Worm (Caenorhabditis elegans) whole organism, mixed stage, embryonic: ENCODE measurements around the gene ceh-92.
A peak's percentile ranks its signal among the peaks of the same experiment; 100 is the strongest.

Experiments
- M03D4.4 ChIP-seq: sonication (generic microtip); optimal IDR thresholded peaks from 2 replicates; lab custom pipeline; 2017; ENCODE audit warnings: mild to moderate bottlenecking, missing genetic modification characterization, missing compliant biosample characterization
- bed-3 ChIP-seq: fragments of 200-800 bp; sonication (Bioruptor generic); optimal IDR thresholded peaks from 3 replicates; lab custom pipeline; 2018; ENCODE audit warnings: mild to moderate bottlenecking, missing genetic modification characterization, moderate library complexity, missing compliant biosample characterization
- blmp-1 ChIP-seq: fragments of 150-350 bp; optimal IDR thresholded peaks from 2 replicates; lab custom pipeline; 2014; ENCODE audit warnings: missing biosample characterization, missing genetic modification characterization
- ceh-39 ChIP-seq: fragments of 150-350 bp; optimal IDR thresholded peaks from 2 replicates; lab custom pipeline; 2014; ENCODE audit warnings: missing biosample characterization, missing genetic modification characterization
- ceh-43 ChIP-seq: fragments of 200-800 bp; sonication (Bioruptor generic); optimal IDR thresholded peaks from 2 replicates; lab custom pipeline; 2018; ENCODE audit warnings: mild to moderate bottlenecking, missing genetic modification characterization, moderate library complexity, missing compliant biosample characterization
- ceh-83 ChIP-seq: fragments of 200-800 bp; sonication (Bioruptor generic); optimal IDR thresholded peaks from 2 replicates; lab custom pipeline; 2018; ENCODE audit warnings: mild to moderate bottlenecking, missing genetic modification characterization, missing compliant biosample characterization
- ces-1 ChIP-seq: fragments of 150-350 bp; optimal IDR thresholded peaks from 2 replicates; lab custom pipeline; 2014; ENCODE audit warnings: missing biosample characterization, missing genetic modification reagents, missing genetic modification characterization
- cnd-1 ChIP-seq: fragments of 200-800 bp; sonication (Bioruptor generic); optimal IDR thresholded peaks from 2 replicates; lab custom pipeline; 2018; ENCODE audit warnings: mild to moderate bottlenecking, missing genetic modification characterization, missing compliant biosample characterization
- elt-1 ChIP-seq: sonication (generic microtip); optimal IDR thresholded peaks from 2 replicates; lab custom pipeline; 2017; ENCODE audit warnings: missing genetic modification characterization, mild to moderate bottlenecking, missing compliant biosample characterization, antibody characterized with exemption, moderate library complexity, borderline replicate concordance; ENCODE audit not compliant: insufficient read depth
- elt-3 ChIP-seq: fragments of 150-350 bp; optimal IDR thresholded peaks from 2 replicates; lab custom pipeline; 2014; ENCODE audit warnings: missing biosample characterization, missing genetic modification characterization
- flh-1 ChIP-seq: fragments of 200-800 bp; sonication (Bioruptor generic); optimal IDR thresholded peaks from 2 replicates; lab custom pipeline; 2018; ENCODE audit warnings: mild to moderate bottlenecking, missing genetic modification characterization, moderate library complexity, missing compliant biosample characterization
- ham-2 ChIP-seq: fragments of 200-800 bp; sonication (Bioruptor generic); optimal IDR thresholded peaks from 2 replicates; lab custom pipeline; 2018; ENCODE audit warnings: mild to moderate bottlenecking, missing genetic modification characterization, missing compliant biosample characterization
- hlh-1 ChIP-seq: fragments of 150-350 bp; optimal IDR thresholded peaks from 2 replicates; lab custom pipeline; 2014; ENCODE audit warnings: missing biosample characterization, missing genetic modification reagents, missing genetic modification characterization
- lin-13 ChIP-seq: fragments of 150-350 bp; optimal IDR thresholded peaks from 2 replicates; lab custom pipeline; 2014; ENCODE audit warnings: missing biosample characterization, missing genetic modification characterization
- lsy-2 ChIP-seq: fragments of 150-350 bp; optimal IDR thresholded peaks from 2 replicates; lab custom pipeline; 2014; ENCODE audit warnings: missing biosample characterization, missing genetic modification characterization
- mls-2 ChIP-seq: sonication (generic microtip); optimal IDR thresholded peaks from 2 replicates; lab custom pipeline; 2016; ENCODE audit warnings: mild to moderate bottlenecking, missing genetic modification characterization, moderate library complexity, missing compliant biosample characterization
- nhr-12 ChIP-seq: fragments of 150-350 bp; optimal IDR thresholded peaks from 2 replicates; lab custom pipeline; 2014; ENCODE audit warnings: missing biosample characterization, missing genetic modification characterization
- nhr-2 ChIP-seq: fragments of 150-350 bp; optimal IDR thresholded peaks from 2 replicates; lab custom pipeline; 2014; ENCODE audit warnings: missing biosample characterization, missing genetic modification characterization
- nhr-237 ChIP-seq: fragments of 150-350 bp; optimal IDR thresholded peaks from 2 replicates; lab custom pipeline; 2014; ENCODE audit warnings: missing biosample characterization, missing genetic modification characterization
- nhr-28 ChIP-seq: fragments of 150-350 bp; optimal IDR thresholded peaks from 2 replicates; lab custom pipeline; 2014; ENCODE audit warnings: missing biosample characterization, missing genetic modification characterization
- sem-2 ChIP-seq: fragments of 200-800 bp; sonication (Bioruptor generic); optimal IDR thresholded peaks from 2 replicates; lab custom pipeline; 2018; ENCODE audit warnings: mild to moderate bottlenecking, missing genetic modification characterization, missing compliant biosample characterization
- snpc-4 ChIP-seq: fragments of 150-350 bp; optimal IDR thresholded peaks from 2 replicates; lab custom pipeline; 2014; ENCODE audit warnings: missing biosample characterization, missing genetic modification characterization
- sptf-1 ChIP-seq: sonication (generic microtip); optimal IDR thresholded peaks from 2 replicates; lab custom pipeline; 2017; ENCODE audit warnings: mild to moderate bottlenecking, missing genetic modification characterization, moderate library complexity, missing compliant biosample characterization
- tbx-8 ChIP-seq: fragments of 200-800 bp; sonication (Bioruptor generic); optimal IDR thresholded peaks from 2 replicates; lab custom pipeline; 2018; ENCODE audit warnings: mild to moderate bottlenecking, missing genetic modification characterization, moderate library complexity, missing compliant biosample characterization
- unc-120 ChIP-seq: sonication (generic microtip); optimal IDR thresholded peaks from 2 replicates; lab custom pipeline; 2017; ENCODE audit warnings: missing genetic modification characterization, missing compliant biosample characterization; ENCODE audit not compliant: poor library complexity, severe bottlenecking
- unc-62 ChIP-seq: fragments of 150-350 bp; optimal IDR thresholded peaks from 2 replicates; lab custom pipeline; 2014; ENCODE audit warnings: missing biosample characterization, missing genetic modification reagents, missing genetic modification characterization
- zip-8 ChIP-seq: fragments of 150-350 bp; optimal IDR thresholded peaks from 2 replicates; lab custom pipeline; 2014; ENCODE audit warnings: missing biosample characterization, missing genetic modification characterization
- ztf-11 ChIP-seq: fragments of 150-350 bp; optimal IDR thresholded peaks from 2 replicates; lab custom pipeline; 2014; ENCODE audit warnings: missing biosample characterization, missing genetic modification characterization

The ceh-92 gene

DNA sequence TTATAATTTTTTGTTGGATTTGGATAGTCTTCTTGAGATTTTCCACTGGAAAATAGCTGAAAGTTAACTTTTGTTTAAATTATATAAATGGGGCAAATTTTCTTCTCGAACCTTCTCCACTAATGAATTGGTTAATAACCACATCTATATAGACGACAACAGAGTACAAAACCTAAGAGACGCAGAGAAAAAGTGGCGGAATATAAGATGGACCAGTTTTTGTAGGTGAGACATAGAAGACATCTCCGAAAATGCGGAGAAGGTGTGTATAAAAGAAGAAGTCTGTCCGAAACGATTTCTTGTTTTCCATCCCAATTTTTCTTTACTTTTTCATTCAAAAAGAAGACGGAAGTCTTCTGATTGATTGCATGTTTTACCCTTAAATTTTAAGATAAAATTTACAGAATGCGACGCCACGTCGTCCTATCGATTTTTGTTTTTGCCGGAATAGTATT lies 43.5 kb downstream of the ceh-92 start, which contains the start of gene gly-8:
gly-8 (plus strand) TSS at position 405 of the 455 bp plus-strand sequence.
- TF ChIP-seq nhr-237 (tag; lab: Kevin White, UChicago): no peak
- TF ChIP-seq tbx-8: no peak
- no peak for TF ChIP-seq blmp-1 (tag; lab: Kevin White, UChicago)
- no peak for TF ChIP-seq ceh-39 (tag; lab: Kevin White, UChicago)
- TF ChIP-seq ces-1 (GFP tag; lab: Kevin White, UChicago): peak; percentile 13

DNA sequence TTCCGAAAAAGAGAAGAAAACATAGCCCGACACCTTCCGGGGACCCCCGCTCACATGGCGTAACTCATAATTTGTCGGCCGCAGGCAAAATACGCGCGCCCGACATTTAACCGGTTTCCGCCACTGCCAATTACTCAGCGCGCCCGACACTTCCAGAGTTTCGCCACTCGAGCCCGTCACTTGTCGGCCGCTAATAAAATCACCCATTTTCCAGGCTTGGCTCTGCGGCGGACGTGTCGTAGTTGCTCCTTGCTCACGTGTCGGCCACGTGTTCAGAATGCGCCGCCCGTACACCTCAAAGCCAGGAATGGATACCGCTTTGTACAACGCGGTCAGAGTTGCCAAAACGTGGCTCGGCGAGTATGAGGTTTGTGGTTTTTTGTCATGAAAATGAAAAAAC lies 46.2 kb downstream of the ceh-92 start:
- TF ChIP-seq M03D4.4 (tag; lab: Kevin White, UChicago): no peak
- TF ChIP-seq sptf-1 (tag; lab: Kevin White, UChicago): no peak

DNA sequence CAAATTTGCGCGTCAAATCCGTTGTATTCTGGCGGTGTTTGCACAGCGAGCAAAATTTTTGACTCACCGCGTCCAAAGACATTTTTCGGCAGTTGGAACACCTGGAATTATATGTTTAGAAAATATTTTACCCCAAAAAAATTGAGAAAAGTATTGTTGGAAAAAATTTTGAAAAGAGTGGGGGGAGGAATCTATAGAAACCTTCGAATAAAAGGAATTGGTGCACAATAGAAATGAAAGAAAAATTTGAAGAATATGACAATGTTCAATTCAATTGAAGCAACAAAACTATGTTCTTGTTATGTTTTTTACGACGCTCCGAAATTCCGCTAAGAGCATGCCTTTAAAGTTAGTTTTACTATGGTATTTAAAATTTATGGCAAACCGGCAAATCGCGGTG lies 48.0 kb downstream of the ceh-92 start, which contains the start of gene Y66A7A.7:
Y66A7A.7 (minus strand) TSS at position 101 of the 400 bp plus-strand sequence.
- TF ChIP-seq nhr-28 (tag; lab: Kevin White, UChicago) (no peak), ceh-43 (no peak), M03D4.4 (tag; lab: Kevin White, UChicago) (no peak)

DNA sequence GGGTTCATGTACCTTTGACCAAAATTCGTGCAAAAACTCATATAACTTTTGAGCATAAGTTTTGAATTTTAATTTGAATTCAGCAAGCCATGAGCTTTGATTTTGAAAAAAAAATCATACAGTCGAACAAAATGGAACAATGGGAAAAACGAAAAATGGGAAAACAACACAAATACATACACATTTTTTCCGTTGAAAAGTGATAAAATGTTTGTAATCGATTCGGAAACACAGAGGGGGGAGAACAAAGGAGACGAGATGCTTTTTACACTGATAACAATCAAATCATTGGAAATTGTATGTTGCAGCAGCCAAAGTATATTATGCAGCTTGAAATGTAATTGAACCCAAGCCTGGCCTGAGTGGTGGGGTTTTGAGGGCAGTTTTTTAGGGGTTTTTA lies 49.7 kb downstream of the ceh-92 start:
- no peak for TF ChIP-seq lsy-2 (tag; lab: Kevin White, UChicago)

DNA sequence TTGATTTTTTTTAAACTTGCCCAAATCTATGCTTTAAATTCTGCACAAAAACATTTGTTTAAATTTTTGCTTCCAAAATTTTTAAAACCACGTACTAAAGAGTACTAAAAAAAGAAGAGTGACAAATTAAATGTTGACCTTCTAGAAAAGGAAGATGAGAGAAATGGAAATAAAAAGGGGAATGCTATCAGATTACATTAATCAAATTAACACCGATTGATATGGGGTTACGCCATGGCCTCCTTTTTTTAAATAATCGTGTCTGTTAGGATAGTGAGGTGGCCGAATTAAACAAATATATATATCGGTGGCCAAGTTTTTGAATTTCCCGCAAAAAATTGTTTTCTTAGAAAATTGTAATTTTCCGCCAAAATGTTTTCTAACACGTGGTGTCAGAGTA lies 51.0 kb downstream of the ceh-92 start:
- TF ChIP-seq mls-2 (tag; lab: Kevin White, UChicago): no peak
- no peak for TF ChIP-seq ceh-83 (GFP tag; lab: Kevin White, UChicago)
- no peak for TF ChIP-seq snpc-4
- TF ChIP-seq nhr-2: no peak
- TF ChIP-seq tbx-8: no peak
- TF ChIP-seq unc-62 (GFP tag; lab: Kevin White, UChicago): no peak
- TF ChIP-seq lin-13 (tag; lab: Kevin White, UChicago): no peak
- TF ChIP-seq, all 35 proteins: peak for 0

- TF ChIP-seq zip-8 (tag; lab: Kevin White, UChicago): no peak
- no peak for TF ChIP-seq nhr-237 (tag; lab: Kevin White, UChicago)
- no peak for TF ChIP-seq ceh-43
- TF ChIP-seq sem-2 (GFP tag; lab: Kevin White, UChicago): no peak
- TF ChIP-seq elt-1 (tag; lab: Kevin White, UChicago): no peak
- TF ChIP-seq M03D4.4 (tag; lab: Kevin White, UChicago): no peak
- TF ChIP-seq tbx-8: no peak
- no peak for TF ChIP-seq bed-3 (GFP tag; lab: Kevin White, UChicago)
- TF ChIP-seq unc-120 (tag; lab: Kevin White, UChicago): no peak
- TF ChIP-seq ham-2: no peak
- TF ChIP-seq nhr-12 (tag; lab: Kevin White, UChicago): no peak
- no peak for TF ChIP-seq hlh-1 (tag; lab: Kevin White, UChicago)
- no peak for TF ChIP-seq ceh-39 (tag; lab: Kevin White, UChicago)
- TF ChIP-seq sptf-1 (tag; lab: Kevin White, UChicago): no peak
- TF ChIP-seq ceh-83 (GFP tag; lab: Kevin White, UChicago): no peak
- TF ChIP-seq ztf-11 (tag; lab: Kevin White, UChicago): no peak
Measured at ce11 chrIII:11633444-11633843, 52.0 kb downstream of the ceh-92 start.

DNA sequence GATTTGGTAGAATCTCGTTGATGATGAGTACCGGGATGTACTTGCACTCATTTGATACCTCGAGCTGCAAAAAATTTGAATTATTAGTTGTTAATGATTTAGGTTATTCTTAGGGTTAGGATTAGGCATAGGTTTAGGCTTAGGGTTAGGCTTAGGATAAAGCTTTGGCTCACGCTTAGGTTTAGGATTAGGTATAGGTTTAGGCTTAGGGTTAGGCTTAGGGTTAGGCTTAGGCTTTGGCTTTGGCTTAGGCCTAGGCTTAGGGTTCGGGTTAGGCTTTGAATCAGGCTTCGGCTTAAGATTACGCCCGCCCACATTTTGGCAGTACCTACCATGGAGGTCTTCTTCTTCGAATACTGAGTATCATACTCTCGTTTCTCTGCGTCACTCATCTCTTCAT lies 53.6 kb downstream of the ceh-92 start:
- TF ChIP-seq sem-2 (GFP tag; lab: Kevin White, UChicago) (no peak), elt-3 (no peak), cnd-1 (tag; lab: Kevin White, UChicago) (no peak), ceh-83 (GFP tag; lab: Kevin White, UChicago) (no peak), flh-1 (no peak)
